Worm (Caenorhabditis elegans) whole organism, L4 larva: Measurements from ENCODE around the gene exl-1.

Experiments
- nhr-111 ChIP-seq: fragments of 200-800 bp; sonication (Bioruptor generic); optimal IDR thresholded peaks from 2 replicates; lab custom pipeline; 2018; ENCODE audit warnings: mild to moderate bottlenecking, missing genetic modification characterization, missing compliant biosample characterization
- saeg-2 ChIP-seq: fragments of 200-800 bp; sonication (Bioruptor generic); IDR thresholded peaks from 2 replicates; pipeline ENCODE4 v1.3.6; 2022; ENCODE audit warnings: missing genetic modification reagents, missing genetic modification characterization, missing compliant biosample characterization

- no peak for TF ChIP-seq nhr-111 (GFP tag; lab: Kevin White, UChicago)
- peak; percentile 76 for TF ChIP-seq saeg-2
Observed at ce11 chrII:14407332-14408270, 5.7 kb downstream of the exl-1 start.
